Fruit fly (Drosophila melanogaster): Measurements from ENCODE around the gene Oatp33Ea.

Oatp33Ea gene

DNA sequence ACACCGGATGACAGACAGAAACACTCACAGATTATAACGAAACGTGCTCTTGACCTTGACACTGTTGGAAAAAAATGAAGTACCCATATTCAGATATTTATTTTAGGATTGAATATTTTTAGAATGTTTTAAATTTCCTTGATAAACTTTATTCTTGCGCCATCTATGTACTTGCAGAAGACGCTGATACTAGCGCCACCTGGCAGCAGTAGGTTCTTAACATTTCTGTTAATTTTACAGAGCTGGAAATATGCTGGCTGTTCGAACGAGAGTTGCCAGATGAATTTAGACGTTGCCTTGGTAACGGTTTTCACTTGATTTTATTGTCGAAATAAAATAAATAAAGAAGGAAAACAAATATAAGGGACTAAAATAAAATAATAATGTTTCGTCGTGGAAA lies 21.2 kb downstream of the Oatp33Ea start, which contains the start of gene Fam92 (continued):
- TF ChIP-seq CG13287 (GFP tag; IDR thresholded peaks at IDR 0.05; ENCODE audit: partially characterized antibody) (peak; percentile 31; the same call in 1 of the 2 replicates), grau (tag; optimal IDR thresholded peaks at IDR 0.05) (peak; percentile 65), fd96Cb (tag; optimal IDR thresholded peaks at IDR 0.05) (no peak), Ssrp (tag; optimal IDR thresholded peaks at IDR 0.05) (no peak), Gsc (GFP tag; IDR thresholded peaks at IDR 0.05) (no peak), kay (GFP tag; optimal IDR thresholded peaks at IDR 0.05) (peak; percentile 0), Optix (GFP tag; IDR thresholded peaks at IDR 0.05) (no peak; the same call in 2 of the 3 replicates), CG7963 (GFP tag; IDR thresholded peaks at IDR 0.05; ENCODE audit: partially characterized antibody) (no peak), CG7928 (GFP tag; optimal IDR thresholded peaks at IDR 0.05) (no peak), esg (GFP tag; conservative IDR thresholded peaks at IDR 0.05) (no peak), sens-2 (GFP tag; IDR thresholded peaks at IDR 0.05) (peak; percentile 41), CG4854 (GFP tag; optimal IDR thresholded peaks at IDR 0.05) (peak; percentile 31), Mad (GFP tag; optimal IDR thresholded peaks at IDR 0.05) (peak; percentile 7), CG11456 (GFP tag; IDR thresholded peaks at IDR 0.05) (peak; percentile 87), CG12104 (GFP tag; optimal IDR thresholded peaks at IDR 0.05) (no peak), dm (GFP tag; optimal IDR thresholded peaks at IDR 0.05) (peak; percentile 6), Nf-YC (tag; optimal IDR thresholded peaks at IDR 0.05) (peak; percentile 40), D19A (tag; optimal IDR thresholded peaks at IDR 0.05) (peak; percentile 49), Hsf (GFP tag; optimal IDR thresholded peaks at IDR 0.05) (peak; percentile 62), Ets65A (GFP tag) (peak; percentile 89), Awh (GFP tag; IDR thresholded peaks at IDR 0.05) (no peak), seq (GFP tag; IDR thresholded peaks at IDR 0.05) (no peak), CG6813 (GFP tag; optimal IDR thresholded peaks at IDR 0.05) (no peak), jigr1 (GFP tag; IDR thresholded peaks at IDR 0.05) (no peak), CG3995 (GFP tag; optimal IDR thresholded peaks at IDR 0.05) (peak; percentile 26), lilli (GFP tag; optimal IDR thresholded peaks at IDR 0.05) (peak; percentile 69), PHDP (tag; optimal IDR thresholded peaks at IDR 0.05) (peak; percentile 46), repo (GFP tag; optimal IDR thresholded peaks at IDR 0.05) (no peak), CG31224 (GFP tag; IDR thresholded peaks at IDR 0.05) (no peak), run (tag; optimal IDR thresholded peaks at IDR 0.05) (no peak), z (GFP tag; IDR thresholded peaks at IDR 0.05) (no peak), Spps (tag; optimal IDR thresholded peaks at IDR 0.05) (no peak), br (optimal IDR thresholded peaks at IDR 0.05) (no peak), vvl (GFP tag; IDR thresholded peaks at IDR 0.05) (peak; percentile 72), Usf (GFP tag; optimal IDR thresholded peaks at IDR 0.05) (no peak), Adf1 (GFP tag; IDR thresholded peaks at IDR 0.05) (no peak; the same call in 1 of the 2 replicates), slp2 (GFP tag; optimal IDR thresholded peaks at IDR 0.05) (peak; percentile 32), NC2α (GFP tag; optimal IDR thresholded peaks at IDR 0.05) (peak; percentile 41), Dfd (GFP tag; optimal IDR thresholded peaks at IDR 0.05) (no peak), CoRest (tag; optimal IDR thresholded peaks at IDR 0.05) (peak; percentile 70), wdn (GFP tag; IDR thresholded peaks at IDR 0.05) (no peak), CG11560 (tag; IDR thresholded peaks at IDR 0.05) (no peak)

DNA sequence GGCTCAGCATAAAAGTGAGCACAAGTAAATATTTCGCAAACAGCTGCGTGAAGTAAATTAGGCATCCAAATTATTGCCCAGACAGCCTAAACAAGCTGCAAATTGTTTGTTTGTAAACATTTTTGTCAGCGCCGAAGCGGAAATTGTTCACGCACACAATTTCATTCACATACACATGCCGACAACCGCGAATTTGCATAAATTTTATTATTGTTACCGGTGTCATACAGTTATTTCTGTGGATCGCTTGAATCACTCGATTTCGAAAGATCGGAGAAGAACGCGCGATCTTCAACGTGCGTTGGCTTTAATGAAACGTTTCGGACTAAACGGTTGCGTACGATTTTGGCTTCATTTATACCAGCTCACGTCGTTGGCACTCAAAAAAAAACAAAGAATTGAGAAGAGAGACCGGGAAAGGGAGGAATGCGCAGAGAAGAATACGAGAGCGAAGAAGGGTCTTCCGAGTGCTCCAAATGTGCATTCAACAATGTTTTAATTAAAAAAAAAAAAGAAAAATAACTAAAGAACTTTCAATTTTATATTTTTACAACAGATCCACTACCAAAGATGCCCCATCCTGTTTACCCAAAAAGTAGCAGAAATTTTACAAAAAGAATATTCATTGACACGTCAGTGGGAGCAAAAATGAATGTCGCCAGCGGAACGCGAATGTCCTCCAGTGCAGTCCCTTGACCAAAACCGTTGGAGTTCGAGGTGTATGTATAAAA lies 22.5 kb downstream of the Oatp33Ea start, which contains the start of gene vir-1:
Gene vir-1 (minus strand): TSS at position 334 of the 731 bp plus-strand sequence.
- no peak for TF ChIP-seq CG8944 (GFP tag; optimal IDR thresholded peaks at IDR 0.05)
- TF ChIP-seq Jarid2 (GFP tag; optimal IDR thresholded peaks at IDR 0.05), result peak; percentile 18
- peak; percentile 76 for TF ChIP-seq vvl (GFP tag; IDR thresholded peaks at IDR 0.05)
- no peak for TF ChIP-seq CG3065 (GFP tag; optimal IDR thresholded peaks at IDR 0.05)
- no peak for TF ChIP-seq CG12391 (tag; optimal IDR thresholded peaks at IDR 0.05)
- TF ChIP-seq Taf1 (GFP tag; IDR thresholded peaks at IDR 0.05), result no peak
- TF ChIP-seq CG18764 (GFP tag; optimal IDR thresholded peaks at IDR 0.05), result no peak
- TF ChIP-seq Vsx1 (GFP tag; optimal IDR thresholded peaks at IDR 0.05), result no peak
- no peak for TF ChIP-seq CG6254 (GFP tag; optimal IDR thresholded peaks at IDR 0.05)
- TF ChIP-seq CG12942 (GFP tag; optimal IDR thresholded peaks at IDR 0.05), result no peak
- no peak for TF ChIP-seq h (optimal IDR thresholded peaks at IDR 0.05)
- TF ChIP-seq CG13894 (tag; optimal IDR thresholded peaks at IDR 0.05), result no peak
- TF ChIP-seq CG17612 (GFP tag; IDR thresholded peaks at IDR 0.05), result no peak
- TF ChIP-seq ro (GFP tag; IDR thresholded peaks at IDR 0.05), result no peak
